Worm (Caenorhabditis elegans) whole organism, young adult: ENCODE data around the gene R10E9.2.

ENCODE experiments used
- D2030.7 ChIP-seq: fragments of 200-800 bp; sonication (Bioruptor generic); IDR thresholded peaks from 2 replicates; pipeline ENCODE4 v1.3.6; 2022; ENCODE audit warnings: missing genetic modification reagents, missing genetic modification characterization, missing compliant biosample characterization
- F23B12.7 ChIP-seq: sonication (generic microtip); optimal IDR thresholded peaks from 2 replicates; lab custom pipeline; 2017; ENCODE audit warnings: missing genetic modification characterization, mild to moderate bottlenecking, missing compliant biosample characterization, antibody characterized with exemption, moderate library complexity; ENCODE audit not compliant: insufficient read depth
- F49E8.2 ChIP-seq: sonication (generic microtip); optimal IDR thresholded peaks from 3 replicates; lab custom pipeline; 2017; ENCODE audit warnings: missing genetic modification characterization, mild to moderate bottlenecking, missing compliant biosample characterization, antibody characterized with exemption, moderate library complexity; ENCODE audit not compliant: insufficient read depth
- F57A8.1 ChIP-seq: fragments of 200-800 bp; sonication (Bioruptor generic); optimal IDR thresholded peaks from 2 replicates; lab custom pipeline; 2018; ENCODE audit warnings: mild to moderate bottlenecking, missing genetic modification characterization, moderate library complexity, missing compliant biosample characterization
- F57C9.4 ChIP-seq: sonication (generic microtip); optimal IDR thresholded peaks from 2 replicates; lab custom pipeline; 2017; ENCODE audit warnings: mild to moderate bottlenecking, missing genetic modification characterization, missing compliant biosample characterization
- K11D2.4 ChIP-seq: fragments of 200-800 bp; sonication (Bioruptor generic); IDR thresholded peaks from 2 replicates; pipeline ENCODE4 v1.3.6; 2022; ENCODE audit warnings: missing genetic modification reagents, missing genetic modification characterization, missing compliant biosample characterization
- K12H6.12 ChIP-seq: fragments of 200-800 bp; sonication (Bioruptor generic); optimal IDR thresholded peaks from 2 replicates; lab custom pipeline; 2018; ENCODE audit warnings: mild to moderate bottlenecking, missing genetic modification characterization, missing compliant biosample characterization
- Y53G8AR.9 ChIP-seq: fragments of 200-800 bp; sonication (Bioruptor generic); conservative IDR thresholded peaks from 2 replicates; pipeline ENCODE4 v1.3.6; 2022; ENCODE audit warnings: missing genetic modification reagents, missing genetic modification characterization, missing compliant biosample characterization
- Y56A3A.18 ChIP-seq: fragments of 200-800 bp; sonication (Bioruptor generic); IDR thresholded peaks from 2 replicates; pipeline ENCODE4 v1.3.6; 2022; ENCODE audit warnings: missing genetic modification reagents, missing genetic modification characterization, missing compliant biosample characterization
- Y67H2A.10 ChIP-seq: fragments of 200-800 bp; sonication (Bioruptor generic); conservative IDR thresholded peaks from 2 replicates; pipeline ENCODE4 v1.3.6; 2022; ENCODE audit warnings: missing genetic modification reagents, missing genetic modification characterization, missing compliant biosample characterization
- Y79H2A.3 ChIP-seq: fragments of 200-800 bp; sonication (Bioruptor generic); conservative IDR thresholded peaks from 2 replicates; pipeline ENCODE4 v1.3.6; 2022; ENCODE audit warnings: missing genetic modification reagents, missing genetic modification characterization, missing compliant biosample characterization
- Y95B8A.8 ChIP-seq: fragments of 200-800 bp; sonication (Bioruptor generic); IDR thresholded peaks from 2 replicates; pipeline ENCODE4 v1.3.6; 2022; ENCODE audit warnings: missing genetic modification reagents, missing genetic modification characterization, missing compliant biosample characterization
- ama-1 ChIP-seq, 3 experiments: fragments of 150-350 bp in 1 of 3; sonication (generic microtip) in 2 of 3; optimal IDR thresholded peaks; 2 replicates each; lab custom pipeline; 2014 to 2018; ENCODE audit warnings: missing biosample characterization in 2 of 3, missing genetic modification characterization in 2 of 3, missing genetic modification reagents in 2 of 3
- athp-1 ChIP-seq: sonication (generic microtip); optimal IDR thresholded peaks from 2 replicates; lab custom pipeline; 2017; ENCODE audit warnings: mild to moderate bottlenecking, missing genetic modification characterization, missing compliant biosample characterization
- attf-3 ChIP-seq: fragments of 200-800 bp; sonication (Bioruptor generic); conservative IDR thresholded peaks from 2 replicates; pipeline ENCODE4 v1.3.6; 2022; ENCODE audit warnings: missing genetic modification reagents, missing genetic modification characterization, missing compliant biosample characterization
- attf-5 ChIP-seq: fragments of 200-800 bp; sonication (Bioruptor generic); optimal IDR thresholded peaks from 2 replicates; lab custom pipeline; 2018; ENCODE audit warnings: mild to moderate bottlenecking, missing genetic modification characterization, missing compliant biosample characterization
- attf-6 ChIP-seq: fragments of 200-800 bp; sonication (Bioruptor generic); IDR thresholded peaks from 2 replicates; pipeline ENCODE4 v1.3.6; 2022; ENCODE audit warnings: missing genetic modification reagents, missing genetic modification characterization, missing compliant biosample characterization
- cebp-1 ChIP-seq, 2 experiments: fragments of 200-800 bp in 1 of 2; sonication (Bioruptor generic) in 1 of 2; sonication (generic microtip) in 1 of 2; IDR thresholded peaks in 1 of 2; optimal IDR thresholded peaks in 1 of 2; 2 replicates each; pipeline versions ENCODE4 v1.3.6 to Lab custom; 2017 to 2022; ENCODE audit warnings: missing compliant biosample characterization in 2 of 2, missing genetic modification characterization in 2 of 2, mild to moderate bottlenecking in 1 of 2, missing genetic modification reagents in 1 of 2, moderate library complexity in 1 of 2
- ceh-100 ChIP-seq: fragments of 200-800 bp; sonication (Bioruptor generic); IDR thresholded peaks from 2 replicates; pipeline ENCODE4 v1.3.6; 2022; ENCODE audit warnings: missing genetic modification reagents, missing genetic modification characterization, missing compliant biosample characterization
- ceh-27 ChIP-seq: fragments of 200-800 bp; sonication (Bioruptor generic); optimal IDR thresholded peaks from 2 replicates; lab custom pipeline; 2018; ENCODE audit warnings: mild to moderate bottlenecking, missing genetic modification characterization, moderate library complexity, missing compliant biosample characterization
- ceh-40 ChIP-seq: fragments of 200-800 bp; sonication (Bioruptor generic); IDR thresholded peaks from 2 replicates; pipeline ENCODE4 v1.3.6; 2022; ENCODE audit warnings: missing genetic modification characterization, missing compliant biosample characterization
- ceh-58 ChIP-seq: fragments of 200-800 bp; sonication (Bioruptor generic); IDR thresholded peaks from 2 replicates; pipeline ENCODE4 v1.3.6; 2022; ENCODE audit warnings: missing genetic modification characterization, missing compliant biosample characterization
- ceh-79 ChIP-seq: sonication (generic microtip); optimal IDR thresholded peaks from 2 replicates; lab custom pipeline; 2017; ENCODE audit warnings: mild to moderate bottlenecking, missing genetic modification characterization, missing compliant biosample characterization
- chd-7 ChIP-seq: sonication (generic microtip); optimal IDR thresholded peaks from 2 replicates; lab custom pipeline; 2016; ENCODE audit warnings: mild to moderate bottlenecking, missing genetic modification characterization, moderate library complexity, missing compliant biosample characterization
- hmg-1.2 ChIP-seq: fragments of 200-800 bp; sonication (Bioruptor generic); IDR thresholded peaks from 2 replicates; pipeline ENCODE4 v1.3.6; 2022; ENCODE audit warnings: missing genetic modification reagents, missing genetic modification characterization, missing compliant biosample characterization
- lin-35 ChIP-seq, 3 experiments: fragments of 150-350 bp in 2 of 3; sonication (generic microtip) in 1 of 3; optimal IDR thresholded peaks; 2 replicates each; lab custom pipeline; 2014 to 2018; ENCODE audit warnings: missing biosample characterization in 3 of 3, missing genetic modification characterization in 3 of 3, missing genetic modification reagents in 3 of 3
- lir-1 ChIP-seq: fragments of 200-800 bp; sonication (Bioruptor generic); conservative IDR thresholded peaks from 2 replicates; pipeline ENCODE4 v1.3.6; 2022; ENCODE audit warnings: missing genetic modification reagents, missing genetic modification characterization, missing compliant biosample characterization
- lsy-27 ChIP-seq: sonication (generic microtip); optimal IDR thresholded peaks from 2 replicates; lab custom pipeline; 2017; ENCODE audit warnings: missing genetic modification characterization, mild to moderate bottlenecking, missing compliant biosample characterization, antibody characterized with exemption, missing genotype, borderline replicate concordance; ENCODE audit not compliant: insufficient read depth
- madf-3 ChIP-seq: fragments of 200-800 bp; sonication (Bioruptor generic); IDR thresholded peaks from 2 replicates; pipeline ENCODE4 v1.3.6; 2022; ENCODE audit warnings: missing genetic modification reagents, missing genetic modification characterization, missing compliant biosample characterization
- mxl-1 ChIP-seq: sonication (generic microtip); optimal IDR thresholded peaks from 2 replicates; lab custom pipeline; 2016; ENCODE audit warnings: missing genetic modification characterization, missing compliant biosample characterization
- nhr-179 ChIP-seq: sonication (generic microtip); optimal IDR thresholded peaks from 2 replicates; lab custom pipeline; 2016; ENCODE audit warnings: mild to moderate bottlenecking, missing genetic modification characterization, missing compliant biosample characterization
- nhr-80 ChIP-seq: sonication (generic microtip); optimal IDR thresholded peaks from 2 replicates; lab custom pipeline; 2016; ENCODE audit warnings: missing genetic modification characterization, missing compliant biosample characterization
- pbrm-1 ChIP-seq: fragments of 200-800 bp; sonication (Bioruptor generic); IDR thresholded peaks from 2 replicates; pipeline ENCODE4 v1.3.6; 2022; ENCODE audit warnings: missing genetic modification reagents, missing genetic modification characterization, missing compliant biosample characterization
- rec-8 ChIP-seq, 2 experiments: sonication (generic microtip); optimal IDR thresholded peaks; 2 replicates each; lab custom pipeline; 2016; ENCODE audit warnings: mild to moderate bottlenecking in 2 of 2, missing genetic modification characterization in 2 of 2, missing genetic modification reagents in 2 of 2, missing genotype in 2 of 2, missing biosample characterization in 1 of 2, missing compliant biosample characterization in 1 of 2, moderate library complexity in 1 of 2
- sea-2 ChIP-seq: fragments of 200-800 bp; sonication (Bioruptor generic); IDR thresholded peaks from 2 replicates; pipeline ENCODE4 v1.3.6; 2022; ENCODE audit warnings: missing genetic modification characterization, missing compliant biosample characterization
- snpc-4 ChIP-seq, 5 experiments: fragments of 150-350 bp in 1 of 5; sonication (generic microtip) in 4 of 5; optimal IDR thresholded peaks; 2 replicates each; lab custom pipeline; 2014 to 2018; ENCODE audit warnings: missing genetic modification characterization in 5 of 5, missing biosample characterization in 3 of 5, antibody characterized with exemption in 2 of 5, mild to moderate bottlenecking in 2 of 5, missing compliant biosample characterization in 2 of 5, missing genotype in 2 of 5, moderate library complexity in 2 of 5, missing genetic modification reagents in 1 of 5
- somi-1 ChIP-seq: fragments of 200-800 bp; sonication (Bioruptor generic); optimal IDR thresholded peaks from 2 replicates; lab custom pipeline; 2018; ENCODE audit warnings: mild to moderate bottlenecking, missing genetic modification characterization, missing compliant biosample characterization
- sptf-2 ChIP-seq: fragments of 200-800 bp; sonication (Bioruptor generic); optimal IDR thresholded peaks from 2 replicates; lab custom pipeline; 2018; ENCODE audit warnings: mild to moderate bottlenecking, missing genetic modification characterization, missing compliant biosample characterization
- tbx-9 ChIP-seq: sonication (generic microtip); optimal IDR thresholded peaks from 2 replicates; lab custom pipeline; 2016; ENCODE audit warnings: borderline replicate concordance, missing genetic modification characterization, inconsistent platforms, missing compliant biosample characterization
- unc-130 ChIP-seq: sonication (generic microtip); optimal IDR thresholded peaks from 2 replicates; lab custom pipeline; 2016; ENCODE audit warnings: missing genetic modification reagents, missing genetic modification characterization, missing compliant biosample characterization
- ztf-26 ChIP-seq: sonication (generic microtip); optimal IDR thresholded peaks from 2 replicates; lab custom pipeline; 2017; ENCODE audit warnings: missing genetic modification characterization, missing compliant biosample characterization

Gene R10E9.2

ce11 chrIII:3953235-3953634, 10.9 kb downstream of the R10E9.2 start:
- peak; percentile 71 for TF ChIP-seq somi-1 (GFP tag; lab: Kevin White, UChicago)
- TF ChIP-seq K11D2.4: 0 out of 2 replicates have a peak, but pooled peaks have one; percentile 60
- TF ChIP-seq attf-5 (GFP tag; lab: Kevin White, UChicago): peak; percentile 79
- TF ChIP-seq hmg-1.2 (GFP tag; lab: Robert Waterston, UW): peak; percentile 74; the same call in 1 of the 2 replicates
- TF ChIP-seq cebp-1 (GFP tag; IDR thresholded peaks at IDR 0.05; lab: Robert Waterston, UW): peak; percentile 57; the same call in 1 of the 2 replicates
- peak; percentile 81 for TF ChIP-seq cebp-1 (tag; optimal IDR thresholded peaks at IDR 0.05; lab: Kevin White, UChicago)
- peak; percentile 25 for TF ChIP-seq K12H6.12 (tag; lab: Kevin White, UChicago)
- no peak for TF ChIP-seq mxl-1 (tag; lab: Kevin White, UChicago)
- TF ChIP-seq athp-1 (tag; lab: Kevin White, UChicago): no peak
- TF ChIP-seq ztf-26 (tag; lab: Kevin White, UChicago): peak; percentile 29
- no peak for TF ChIP-seq ama-1 (optimal IDR thresholded peaks at IDR 0.05; lab: Kevin White, UChicago)
- no peak for TF ChIP-seq ama-1 (GFP tag; optimal IDR thresholded peaks at IDR 0.05; lab: Kevin White, UChicago)
- TF ChIP-seq Y53G8AR.9 (GFP tag; lab: Robert Waterston, UW): 0 out of 2 replicates have a peak, but pooled peaks have one; percentile 22
- TF ChIP-seq sea-2 (GFP tag; lab: Robert Waterston, UW): no peak
- TF ChIP-seq tbx-9: no peak
- TF ChIP-seq snpc-4 (GFP tag; optimal IDR thresholded peaks at IDR 0.05; lab: Kevin White, UChicago): no peak
- peak in 1 of 4 experiments; percentile 20 for TF ChIP-seq snpc-4 (tag; optimal IDR thresholded peaks at IDR 0.05; lab: Kevin White, UChicago)
- TF ChIP-seq attf-3: 0 out of 2 replicates have a peak, but pooled peaks have one; percentile 29
- TF ChIP-seq ceh-27: peak; percentile 38
- peak; percentile 53; the same call in 1 of the 2 replicates for TF ChIP-seq lir-1 (GFP tag; lab: Robert Waterston, UW)
- peak; percentile 69; the same call in 1 of the 2 replicates for TF ChIP-seq Y95B8A.8 (GFP tag; lab: Robert Waterston, UW)
- TF ChIP-seq nhr-80 (tag; lab: Kevin White, UChicago): peak; percentile 61
- 0 out of 2 replicates have a peak, but pooled peaks have one; percentile 42 for TF ChIP-seq Y79H2A.3
- TF ChIP-seq pbrm-1 (GFP tag; lab: Robert Waterston, UW): peak; percentile 35; the same call in 1 of the 2 replicates

- TF ChIP-seq D2030.7 (GFP tag; lab: Robert Waterston, UW) (no peak), nhr-80 (tag; lab: Kevin White, UChicago) (peak; percentile 52)
Measured at ce11 chrIII:3952058-3952457, 12.1 kb downstream of the R10E9.2 start.

- TF ChIP-seq lsy-27 (tag; lab: Kevin White, UChicago): no peak
- TF ChIP-seq sea-2 (GFP tag; lab: Robert Waterston, UW): no peak
- TF ChIP-seq ceh-40 (GFP tag; lab: Robert Waterston, UW): no peak
- TF ChIP-seq K12H6.12 (tag; lab: Kevin White, UChicago): no peak
- no peak for TF ChIP-seq chd-7 (tag; lab: Kevin White, UChicago)
Measured at ce11 chrIII:3935808-3936207, 28.3 kb downstream of the R10E9.2 start, which contains the start of gene npl-10. npl-10 (minus strand) TSS chrIII:3935908.

- no peak for TF ChIP-seq ceh-58 (GFP tag; lab: Robert Waterston, UW)
- TF ChIP-seq F49E8.2 (tag; lab: Kevin White, UChicago): no peak
- no peak for TF ChIP-seq madf-3 (GFP tag; lab: Robert Waterston, UW)
- TF ChIP-seq sptf-2 (GFP tag; lab: Kevin White, UChicago): no peak
- TF ChIP-seq rec-8 (tag; optimal IDR thresholded peaks at IDR 0.05; lab: Kevin White, UChicago): no peak
- no peak for TF ChIP-seq F23B12.7
- TF ChIP-seq ceh-100 (GFP tag; lab: Robert Waterston, UW): no peak
- TF ChIP-seq Y79H2A.3: no peak
- TF ChIP-seq ceh-79 (tag; lab: Kevin White, UChicago): no peak
- no peak for TF ChIP-seq unc-130
- TF ChIP-seq Y67H2A.10 (GFP tag; lab: Robert Waterston, UW): no peak
- TF ChIP-seq F57C9.4: no peak
- TF ChIP-seq F57A8.1 (GFP tag; lab: Kevin White, UChicago): no peak
- no peak for TF ChIP-seq nhr-179 (tag; lab: Kevin White, UChicago)
- TF ChIP-seq lin-35 (GFP tag; optimal IDR thresholded peaks at IDR 0.05; lab: Kevin White, UChicago): no peak
- no peak for TF ChIP-seq pbrm-1 (GFP tag; lab: Robert Waterston, UW)
- no peak for TF ChIP-seq attf-6 (GFP tag; lab: Robert Waterston, UW)
- no peak for TF ChIP-seq Y56A3A.18 (GFP tag; lab: Robert Waterston, UW)
Measured at ce11 chrIII:3931423-3931822, 32.7 kb downstream of the R10E9.2 start, which contains the start of gene F37A8.2. F37A8.2 (minus strand) TSS chrIII:3931523.
